Worm (Caenorhabditis elegans) whole organism, mixed stage, embryonic: ENCODE data around the gene F38A5.6.

ENCODE experiments used
- M03D4.4 ChIP-seq: sonication (generic microtip); optimal IDR thresholded peaks from 2 replicates; lab custom pipeline; 2017; ENCODE audit warnings: mild to moderate bottlenecking, missing genetic modification characterization, missing compliant biosample characterization
- bed-3 ChIP-seq: fragments of 200-800 bp; sonication (Bioruptor generic); optimal IDR thresholded peaks from 3 replicates; lab custom pipeline; 2018; ENCODE audit warnings: mild to moderate bottlenecking, missing genetic modification characterization, moderate library complexity, missing compliant biosample characterization
- blmp-1 ChIP-seq: fragments of 150-350 bp; optimal IDR thresholded peaks from 2 replicates; lab custom pipeline; 2014; ENCODE audit warnings: missing biosample characterization, missing genetic modification characterization
- ceh-39 ChIP-seq: fragments of 150-350 bp; optimal IDR thresholded peaks from 2 replicates; lab custom pipeline; 2014; ENCODE audit warnings: missing biosample characterization, missing genetic modification characterization
- ceh-43 ChIP-seq: fragments of 200-800 bp; sonication (Bioruptor generic); optimal IDR thresholded peaks from 2 replicates; lab custom pipeline; 2018; ENCODE audit warnings: mild to moderate bottlenecking, missing genetic modification characterization, moderate library complexity, missing compliant biosample characterization
- ceh-83 ChIP-seq: fragments of 200-800 bp; sonication (Bioruptor generic); optimal IDR thresholded peaks from 2 replicates; lab custom pipeline; 2018; ENCODE audit warnings: mild to moderate bottlenecking, missing genetic modification characterization, missing compliant biosample characterization
- ces-1 ChIP-seq: fragments of 150-350 bp; optimal IDR thresholded peaks from 2 replicates; lab custom pipeline; 2014; ENCODE audit warnings: missing biosample characterization, missing genetic modification reagents, missing genetic modification characterization
- cnd-1 ChIP-seq: fragments of 200-800 bp; sonication (Bioruptor generic); optimal IDR thresholded peaks from 2 replicates; lab custom pipeline; 2018; ENCODE audit warnings: mild to moderate bottlenecking, missing genetic modification characterization, missing compliant biosample characterization
- drap-1 ChIP-seq: fragments of 200-800 bp; sonication (Bioruptor generic); optimal IDR thresholded peaks from 3 replicates; lab custom pipeline; 2018; ENCODE audit warnings: mild to moderate bottlenecking, missing genetic modification characterization, missing compliant biosample characterization
- elt-3 ChIP-seq: fragments of 150-350 bp; optimal IDR thresholded peaks from 2 replicates; lab custom pipeline; 2014; ENCODE audit warnings: missing biosample characterization, missing genetic modification characterization
- flh-1 ChIP-seq: fragments of 200-800 bp; sonication (Bioruptor generic); optimal IDR thresholded peaks from 2 replicates; lab custom pipeline; 2018; ENCODE audit warnings: mild to moderate bottlenecking, missing genetic modification characterization, moderate library complexity, missing compliant biosample characterization
- ham-2 ChIP-seq: fragments of 200-800 bp; sonication (Bioruptor generic); optimal IDR thresholded peaks from 2 replicates; lab custom pipeline; 2018; ENCODE audit warnings: mild to moderate bottlenecking, missing genetic modification characterization, missing compliant biosample characterization
- hlh-1 ChIP-seq: fragments of 150-350 bp; optimal IDR thresholded peaks from 2 replicates; lab custom pipeline; 2014; ENCODE audit warnings: missing biosample characterization, missing genetic modification reagents, missing genetic modification characterization
- lin-13 ChIP-seq: fragments of 150-350 bp; optimal IDR thresholded peaks from 2 replicates; lab custom pipeline; 2014; ENCODE audit warnings: missing biosample characterization, missing genetic modification characterization
- lin-32 ChIP-seq: fragments of 200-800 bp; sonication (Bioruptor generic); optimal IDR thresholded peaks from 2 replicates; lab custom pipeline; 2018; ENCODE audit warnings: mild to moderate bottlenecking, missing genetic modification characterization, missing compliant biosample characterization
- mab-5 ChIP-seq: fragments of 150-350 bp; optimal IDR thresholded peaks from 2 replicates; lab custom pipeline; 2014; ENCODE audit warnings: missing biosample characterization, missing genetic modification characterization
- mep-1 ChIP-seq: fragments of 150-350 bp; optimal IDR thresholded peaks from 2 replicates; lab custom pipeline; 2017; ENCODE audit warnings: missing biosample characterization, missing genetic modification reagents, missing genetic modification characterization, inconsistent platforms
- mls-2 ChIP-seq: sonication (generic microtip); optimal IDR thresholded peaks from 2 replicates; lab custom pipeline; 2016; ENCODE audit warnings: mild to moderate bottlenecking, missing genetic modification characterization, moderate library complexity, missing compliant biosample characterization
- nhr-12 ChIP-seq: fragments of 150-350 bp; optimal IDR thresholded peaks from 2 replicates; lab custom pipeline; 2014; ENCODE audit warnings: missing biosample characterization, missing genetic modification characterization
- nhr-2 ChIP-seq: fragments of 150-350 bp; optimal IDR thresholded peaks from 2 replicates; lab custom pipeline; 2014; ENCODE audit warnings: missing biosample characterization, missing genetic modification characterization
- nhr-237 ChIP-seq: fragments of 150-350 bp; optimal IDR thresholded peaks from 2 replicates; lab custom pipeline; 2014; ENCODE audit warnings: missing biosample characterization, missing genetic modification characterization
- nhr-28 ChIP-seq: fragments of 150-350 bp; optimal IDR thresholded peaks from 2 replicates; lab custom pipeline; 2014; ENCODE audit warnings: missing biosample characterization, missing genetic modification characterization
- nhr-76 ChIP-seq: sonication (generic microtip); optimal IDR thresholded peaks from 2 replicates; lab custom pipeline; 2017; ENCODE audit warnings: missing biosample characterization, missing genetic modification characterization
- pha-4 ChIP-seq: fragments of 150-350 bp; optimal IDR thresholded peaks from 2 replicates; lab custom pipeline; 2018; ENCODE audit warnings: missing biosample characterization, missing genetic modification reagents, missing genetic modification characterization
- sem-2 ChIP-seq: fragments of 200-800 bp; sonication (Bioruptor generic); optimal IDR thresholded peaks from 2 replicates; lab custom pipeline; 2018; ENCODE audit warnings: mild to moderate bottlenecking, missing genetic modification characterization, missing compliant biosample characterization
- sptf-1 ChIP-seq: sonication (generic microtip); optimal IDR thresholded peaks from 2 replicates; lab custom pipeline; 2017; ENCODE audit warnings: mild to moderate bottlenecking, missing genetic modification characterization, moderate library complexity, missing compliant biosample characterization
- tbx-8 ChIP-seq: fragments of 200-800 bp; sonication (Bioruptor generic); optimal IDR thresholded peaks from 2 replicates; lab custom pipeline; 2018; ENCODE audit warnings: mild to moderate bottlenecking, missing genetic modification characterization, moderate library complexity, missing compliant biosample characterization
- unc-120 ChIP-seq: sonication (generic microtip); optimal IDR thresholded peaks from 2 replicates; lab custom pipeline; 2017; ENCODE audit warnings: missing genetic modification characterization, missing compliant biosample characterization; ENCODE audit not compliant: poor library complexity, severe bottlenecking
- unc-39 ChIP-seq: fragments of 150-350 bp; optimal IDR thresholded peaks from 2 replicates; lab custom pipeline; 2014; ENCODE audit warnings: missing biosample characterization, missing genetic modification characterization
- unc-62 ChIP-seq: fragments of 150-350 bp; optimal IDR thresholded peaks from 2 replicates; lab custom pipeline; 2014; ENCODE audit warnings: missing biosample characterization, missing genetic modification reagents, missing genetic modification characterization
- zip-8 ChIP-seq: fragments of 150-350 bp; optimal IDR thresholded peaks from 2 replicates; lab custom pipeline; 2014; ENCODE audit warnings: missing biosample characterization, missing genetic modification characterization
- ztf-11 ChIP-seq: fragments of 150-350 bp; optimal IDR thresholded peaks from 2 replicates; lab custom pipeline; 2014; ENCODE audit warnings: missing biosample characterization, missing genetic modification characterization

F38A5.6 gene

DNA sequence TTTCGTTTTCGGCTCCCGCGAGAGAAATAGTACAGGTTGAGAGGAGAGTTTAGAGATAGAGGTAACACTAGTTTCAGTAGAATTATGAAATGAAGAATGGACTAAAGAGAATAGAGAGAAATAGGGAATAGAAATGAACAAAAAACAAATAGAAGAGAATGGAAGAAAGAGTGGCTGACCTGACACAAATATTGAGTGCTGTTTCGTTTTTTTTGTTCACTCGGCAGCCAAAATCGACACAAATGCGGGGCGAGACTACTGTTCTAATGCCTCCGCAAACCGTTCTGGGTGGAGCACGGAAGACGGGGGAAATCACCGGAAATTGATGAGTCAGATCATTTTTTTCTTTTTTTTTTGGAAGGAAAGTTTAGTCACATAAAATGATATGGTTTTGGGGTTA, 24.5 kb downstream of the F38A5.6 start:
- TF ChIP-seq lin-13 (tag; lab: Kevin White, UChicago), result no peak
- TF ChIP-seq sem-2 (GFP tag; lab: Kevin White, UChicago), result no peak
- TF ChIP-seq hlh-1 (tag; lab: Kevin White, UChicago), result no peak
- TF ChIP-seq, all 35 proteins: peak for 0

DNA sequence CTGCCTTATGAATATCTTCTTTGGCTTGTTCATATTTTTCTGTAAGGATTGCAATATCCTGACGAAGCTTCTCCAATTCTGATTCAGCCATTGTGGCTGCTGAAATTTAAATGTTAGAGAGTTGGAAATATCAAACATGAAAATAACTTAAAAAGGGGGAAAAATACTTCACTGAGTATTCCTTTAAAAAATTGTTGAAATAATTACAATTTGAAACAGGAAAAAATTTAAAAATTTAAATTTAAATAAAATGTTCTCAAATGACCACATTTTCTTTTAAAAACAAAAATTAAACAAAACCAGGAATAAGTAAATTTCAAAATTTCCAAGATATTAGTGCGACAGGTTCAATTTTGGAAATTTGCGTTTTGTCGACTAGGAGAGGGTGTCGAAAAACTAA, 25.0 kb downstream of the F38A5.6 start, which contains the start of gene bicd-1:
Gene bicd-1, minus strand, starts transcription at position 101 of the 400 bp plus-strand sequence.
- TF ChIP-seq ces-1 (GFP tag; lab: Kevin White, UChicago) (no peak), hlh-1 (tag; lab: Kevin White, UChicago) (no peak), ceh-39 (tag; lab: Kevin White, UChicago) (no peak), mab-5 (tag; lab: Kevin White, UChicago) (no peak), ham-2 (GFP tag; lab: Kevin White, UChicago) (no peak), sptf-1 (tag; lab: Kevin White, UChicago) (no peak), unc-39 (tag; lab: Kevin White, UChicago) (no peak), elt-3 (tag; lab: Kevin White, UChicago) (no peak), drap-1 (GFP tag; lab: Kevin White, UChicago) (no peak), cnd-1 (tag; lab: Kevin White, UChicago) (no peak), ztf-11 (tag; lab: Kevin White, UChicago) (no peak), mep-1 (no peak), nhr-28 (tag; lab: Kevin White, UChicago) (no peak), mls-2 (tag; lab: Kevin White, UChicago) (no peak), zip-8 (no peak), blmp-1 (tag; lab: Kevin White, UChicago) (no peak), tbx-8 (GFP tag; lab: Kevin White, UChicago) (no peak), ceh-43 (GFP tag; lab: Kevin White, UChicago) (no peak), bed-3 (no peak)

DNA sequence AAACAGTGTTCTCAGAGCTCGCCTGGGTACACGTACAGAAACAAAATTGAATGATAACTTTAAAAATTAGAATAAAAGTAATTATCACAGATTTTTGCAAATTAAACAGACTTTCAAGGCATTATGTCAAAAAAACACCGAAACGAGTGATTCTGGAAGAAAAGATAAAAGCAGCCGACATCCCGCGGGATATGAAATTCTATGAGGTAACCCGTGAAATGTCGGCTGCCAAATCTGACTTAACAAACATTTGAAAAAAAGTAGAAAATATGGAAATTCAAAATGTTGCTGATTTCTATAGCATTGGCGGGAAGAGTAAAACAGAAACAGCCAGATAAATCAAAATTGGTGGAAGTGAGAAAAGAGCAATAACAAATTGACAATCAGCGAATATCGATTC, 31.6 kb downstream of the F38A5.6 start:
- TF ChIP-seq mab-5 (tag; lab: Kevin White, UChicago) (no peak), unc-39 (tag; lab: Kevin White, UChicago) (no peak), mls-2 (tag; lab: Kevin White, UChicago) (no peak), ceh-39 (tag; lab: Kevin White, UChicago) (no peak), ham-2 (GFP tag; lab: Kevin White, UChicago) (no peak), lin-13 (tag; lab: Kevin White, UChicago) (no peak), pha-4 (tag; lab: Kevin White, UChicago) (no peak), nhr-76 (tag; lab: Kevin White, UChicago) (no peak), nhr-237 (tag; lab: Kevin White, UChicago) (no peak), sptf-1 (tag; lab: Kevin White, UChicago) (no peak), sem-2 (GFP tag; lab: Kevin White, UChicago) (no peak), cnd-1 (tag; lab: Kevin White, UChicago) (no peak), unc-62 (GFP tag; lab: Kevin White, UChicago) (no peak), flh-1 (GFP tag; lab: Kevin White, UChicago) (no peak), lin-32 (GFP tag; lab: Kevin White, UChicago) (no peak), ztf-11 (tag; lab: Kevin White, UChicago) (no peak)

DNA sequence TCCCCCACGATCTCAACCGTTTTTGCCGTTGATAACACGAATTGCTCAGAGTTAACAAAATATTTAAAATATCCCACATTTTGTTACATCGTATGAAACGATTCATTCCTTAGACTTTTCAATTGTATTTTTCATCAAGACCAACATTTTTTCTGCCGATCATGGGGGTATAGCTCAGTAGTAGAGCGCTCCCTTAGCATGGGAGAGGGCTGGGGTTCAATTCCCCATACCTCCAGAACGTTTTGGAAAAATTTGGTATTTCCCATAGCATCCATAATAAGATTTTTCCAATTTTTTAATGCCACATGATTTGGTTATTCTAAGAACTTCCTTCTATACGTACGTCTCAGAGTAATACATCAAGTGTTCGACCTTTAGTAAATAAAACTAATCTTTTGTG, 35.2 kb downstream of the F38A5.6 start:
- TF ChIP-seq nhr-12, result no peak
- TF ChIP-seq nhr-237 (tag; lab: Kevin White, UChicago), result no peak
- no peak for TF ChIP-seq sptf-1 (tag; lab: Kevin White, UChicago)
- no peak for TF ChIP-seq ztf-11 (tag; lab: Kevin White, UChicago)
- TF ChIP-seq ceh-43 (GFP tag; lab: Kevin White, UChicago), result no peak
- no peak for TF ChIP-seq drap-1 (GFP tag; lab: Kevin White, UChicago)
- TF ChIP-seq ceh-83 (GFP tag; lab: Kevin White, UChicago), result no peak
- TF ChIP-seq M03D4.4 (tag; lab: Kevin White, UChicago), result no peak
- no peak for TF ChIP-seq mls-2 (tag; lab: Kevin White, UChicago)
- TF ChIP-seq pha-4 (tag; lab: Kevin White, UChicago), result no peak
- no peak for TF ChIP-seq lin-32 (GFP tag; lab: Kevin White, UChicago)
- TF ChIP-seq nhr-28 (tag; lab: Kevin White, UChicago), result no peak
- TF ChIP-seq tbx-8 (GFP tag; lab: Kevin White, UChicago), result no peak
- TF ChIP-seq ham-2 (GFP tag; lab: Kevin White, UChicago), result no peak
- no peak for TF ChIP-seq unc-62 (GFP tag; lab: Kevin White, UChicago)
- no peak for TF ChIP-seq unc-120
- no peak for TF ChIP-seq nhr-76 (tag; lab: Kevin White, UChicago)
- TF ChIP-seq unc-39 (tag; lab: Kevin White, UChicago), result no peak
- no peak for TF ChIP-seq nhr-2
